Fruit fly (Drosophila melanogaster): Measurements from ENCODE around the gene psidin.

psidin gene

DNA sequence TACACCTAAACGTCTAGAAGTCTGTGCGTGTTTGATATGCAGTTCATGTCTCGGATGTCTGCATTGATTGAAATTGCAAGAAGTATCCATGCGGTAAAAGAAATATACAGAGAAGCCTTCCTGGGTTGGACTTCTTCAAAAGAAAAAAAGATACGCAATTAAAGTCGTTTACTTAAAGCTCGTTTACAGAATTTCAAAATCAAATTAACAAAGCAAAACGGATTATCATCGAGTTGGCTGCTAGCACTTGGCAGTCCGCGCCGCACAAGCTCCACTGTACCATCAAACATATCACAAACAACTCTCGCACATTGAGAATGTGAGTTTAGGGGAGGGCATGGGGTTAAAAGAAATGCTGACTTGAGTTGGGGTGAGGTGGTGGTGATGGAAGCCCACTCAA is 23.1 kb upstream of the psidin start (continued):
- TF ChIP-seq dpn (GFP tag; optimal IDR thresholded peaks at IDR 0.05), result peak; percentile 52 to 79
- TF ChIP-seq CG13894 (tag; optimal IDR thresholded peaks at IDR 0.05), result no peak
- peak; percentile 3 for TF ChIP-seq CG7987 (GFP tag; optimal IDR thresholded peaks at IDR 0.05)
- peak; percentile 74 for TF ChIP-seq CG10267 (tag; optimal IDR thresholded peaks at IDR 0.05)
- TF ChIP-seq CG2129 (GFP tag; IDR thresholded peaks at IDR 0.05; ENCODE audit: partially characterized antibody), result no peak
- TF ChIP-seq en (GFP tag; optimal IDR thresholded peaks at IDR 0.05), result peak; percentile 38
- peak; percentile 70 for TF ChIP-seq Nf-YA (GFP tag; IDR thresholded peaks at IDR 0.05)
- TF ChIP-seq CG1024 (GFP tag; IDR thresholded peaks at IDR 0.05), result no peak
- TF ChIP-seq tio (GFP tag; optimal IDR thresholded peaks at IDR 0.05), result peak; percentile 50
- peak; percentile 72 for TF ChIP-seq CG11456 (GFP tag; IDR thresholded peaks at IDR 0.05)
- peak; percentile 57 for TF ChIP-seq CG17186 (GFP tag; optimal IDR thresholded peaks at IDR 0.05)
- peak; percentile 65 for TF ChIP-seq CG16815 (GFP tag; optimal IDR thresholded peaks at IDR 0.05)
- no peak for TF ChIP-seq CG10543 (GFP tag; optimal IDR thresholded peaks at IDR 0.05)
- peak; percentile 84 for TF ChIP-seq Antp (GFP tag; optimal IDR thresholded peaks at IDR 0.05)
- TF ChIP-seq CG33557 (GFP tag; optimal IDR thresholded peaks at IDR 0.05), result peak; percentile 73
- TF ChIP-seq CG4360 (GFP tag; IDR thresholded peaks at IDR 0.05), result peak; percentile 49
- peak; percentile 34 for TF ChIP-seq CG2120 (GFP tag; optimal IDR thresholded peaks at IDR 0.05)
- peak; percentile 77 for TF ChIP-seq CG31441 (GFP tag; IDR thresholded peaks at IDR 0.05)
- no peak for TF ChIP-seq lov (optimal IDR thresholded peaks at IDR 0.05)
- TF ChIP-seq lov (GFP tag; IDR thresholded peaks at IDR 0.05), result peak; percentile 84
- TF ChIP-seq Asciz (GFP tag; optimal IDR thresholded peaks at IDR 0.05), result peak; percentile 72
- TF ChIP-seq wek (GFP tag; optimal IDR thresholded peaks at IDR 0.05), result peak; percentile 62
- TF ChIP-seq grn (GFP tag; optimal IDR thresholded peaks at IDR 0.05), result no peak
- 0 out of 2 replicates have a peak, but pooled peaks have one; percentile 45 for TF ChIP-seq CG11696 (GFP tag; IDR thresholded peaks at IDR 0.05)
- TF ChIP-seq CG11247 (GFP tag; IDR thresholded peaks at IDR 0.05), result peak; percentile 72
- TF ChIP-seq lbe (GFP tag; optimal IDR thresholded peaks at IDR 0.05), result no peak
- no peak for TF ChIP-seq Doc3 (GFP tag; IDR thresholded peaks at IDR 0.05; ENCODE audit: partially characterized antibody)
- peak; percentile 38 for TF ChIP-seq CG8359 (GFP tag; optimal IDR thresholded peaks at IDR 0.05; ENCODE audit: borderline replicate concordance)
- TF ChIP-seq btn (GFP tag; optimal IDR thresholded peaks at IDR 0.05), result peak; percentile 64
- TF ChIP-seq CG34224 (GFP tag; IDR thresholded peaks at IDR 0.05; ENCODE audit: partially characterized antibody), result no peak
- TF ChIP-seq bsh (GFP tag; optimal IDR thresholded peaks at IDR 0.05), result peak; percentile 55 to 93
- TF ChIP-seq pros (GFP tag; optimal IDR thresholded peaks at IDR 0.05), result no peak
- peak; percentile 82 for TF ChIP-seq dmrt11E (tag; optimal IDR thresholded peaks at IDR 0.05)
- TF ChIP-seq CG17385 (GFP tag; optimal IDR thresholded peaks at IDR 0.05), result peak; percentile 66
- TF ChIP-seq CG1792 (GFP tag; optimal IDR thresholded peaks at IDR 0.05), result peak; percentile 32
- peak; percentile 72 for TF ChIP-seq wor (GFP tag; IDR thresholded peaks at IDR 0.05)
- TF ChIP-seq CG9215 (GFP tag; IDR thresholded peaks at IDR 0.05), result peak; percentile 39; the same call in 1 of the 2 replicates
- no peak for TF ChIP-seq CG7271 (tag; optimal IDR thresholded peaks at IDR 0.05)
- 0 out of 3 replicates have a peak, but pooled peaks have one; percentile 46 for TF ChIP-seq CG11093 (GFP tag; IDR thresholded peaks at IDR 0.05)
- no peak for TF ChIP-seq Aef1 (GFP tag; IDR thresholded peaks at IDR 0.05)
- no peak for TF ChIP-seq insv (GFP tag; optimal IDR thresholded peaks at IDR 0.05)
- no peak for TF ChIP-seq fru (optimal IDR thresholded peaks at IDR 0.05)
- no peak for TF ChIP-seq CG8478 (optimal IDR thresholded peaks at IDR 0.05)
- TF ChIP-seq zfh1 (GFP tag; IDR thresholded peaks at IDR 0.05), result peak; percentile 93
- TF ChIP-seq her (GFP tag; optimal IDR thresholded peaks at IDR 0.05), result peak; percentile 63
- TF ChIP-seq gce (GFP tag; IDR thresholded peaks at IDR 0.05), result 0 out of 3 replicates have a peak, but pooled peaks have one; percentile 46
- no peak for TF ChIP-seq CG3838 (GFP tag; optimal IDR thresholded peaks at IDR 0.05)
- 0 out of 2 replicates have a peak, but pooled peaks have one; percentile 34 for TF ChIP-seq CG3847 (GFP tag; IDR thresholded peaks at IDR 0.05)
- TF ChIP-seq Deaf1 (tag; optimal IDR thresholded peaks at IDR 0.05), result peak; percentile 14
- peak; percentile 59 for TF ChIP-seq CG12942 (GFP tag; optimal IDR thresholded peaks at IDR 0.05)
- peak; percentile 17; the same call in 1 of the 2 replicates for TF ChIP-seq Ravus (GFP tag; IDR thresholded peaks at IDR 0.05)

Data from whole organism, embryonic.